2 worm cellular contexts compared by ENCODE assay signal in genomic region chrIII:5883517-5883916, ce11.
TF ChIP-seq lines count a peak whose summit lies in the region.

No protein-coding gene starts in this region.

TF ChIP-seq in whole organism, L1 larva, 84 proteins besides CTCF, POLR2A, EP300 and RAD21:
- TF ChIP-seq dsc-1 (tag; optimal IDR thresholded peaks at IDR 0.05; lab: Kevin White, UChicago) (no peak), blmp-1 (tag; optimal IDR thresholded peaks at IDR 0.05; lab: Kevin White, UChicago) (peak; percentile 92)

TF ChIP-seq in whole organism, L3 larva, 47 proteins besides CTCF, POLR2A, EP300 and RAD21:
- peak in 1 of 3 experiments; percentile 82 for TF ChIP-seq elt-3 (tag; optimal IDR thresholded peaks at IDR 0.05; lab: Kevin White, UChicago)
- no peak for TF ChIP-seq sea-2 (GFP tag; optimal IDR thresholded peaks at IDR 0.05; lab: Kevin White, UChicago)
- TF ChIP-seq elt-2 (tag; optimal IDR thresholded peaks at IDR 0.05; lab: Kevin White, UChicago), result no peak
- no peak for TF ChIP-seq fkh-2 (tag; optimal IDR thresholded peaks at IDR 0.05; lab: Kevin White, UChicago)
- no peak for TF ChIP-seq mml-1 (tag; optimal IDR thresholded peaks at IDR 0.05; lab: Kevin White, UChicago)
- no peak for TF ChIP-seq ama-1 (optimal IDR thresholded peaks at IDR 0.05; lab: Kevin White, UChicago)
- peak; percentile 10 for TF ChIP-seq nhr-43 (tag; optimal IDR thresholded peaks at IDR 0.05; lab: Kevin White, UChicago; ENCODE audit: poor library complexity, severe bottlenecking)
- TF ChIP-seq eor-1 (tag; optimal IDR thresholded peaks at IDR 0.05; lab: Kevin White, UChicago), result no peak
- TF ChIP-seq nhr-237 (tag; optimal IDR thresholded peaks at IDR 0.05; lab: Kevin White, UChicago), result no peak
- no peak for TF ChIP-seq egl-27 (tag; optimal IDR thresholded peaks at IDR 0.05; lab: Kevin White, UChicago)
- TF ChIP-seq egl-5 (tag; optimal IDR thresholded peaks at IDR 0.05; lab: Kevin White, UChicago), result no peak
